Worm (Caenorhabditis elegans): ENCODE measurements around the gene npr-15.

The npr-15 gene

DNA sequence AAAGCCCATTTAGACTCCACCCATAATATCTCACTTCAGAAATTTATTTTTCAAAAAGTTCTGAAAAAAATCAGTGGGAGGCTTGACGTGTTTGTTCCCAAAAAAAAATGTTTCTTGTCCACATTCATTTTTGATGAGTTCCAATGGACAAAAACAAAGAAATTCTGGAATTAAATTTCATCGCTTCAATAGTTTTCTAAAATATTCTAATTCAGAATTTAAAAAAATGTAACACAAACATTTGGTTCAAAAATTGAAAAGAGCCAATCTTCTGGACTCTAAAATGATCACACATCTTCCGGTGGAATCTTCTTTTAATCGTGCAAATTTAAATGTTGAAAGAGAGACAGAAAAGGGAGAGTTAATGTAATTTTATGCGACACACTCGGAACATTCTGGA lies 2.0 kb downstream of the npr-15 start (continued):
- TF ChIP-seq him-1 (tag; optimal IDR thresholded peaks at IDR 0.05) (no peak), nfya-2 (GFP tag; IDR thresholded peaks at IDR 0.05) (no peak), ztf-25 (GFP tag; IDR thresholded peaks at IDR 0.05) (no peak)

- TF ChIP-seq ceh-100 (GFP tag; IDR thresholded peaks at IDR 0.05) (no peak), nfyb-1 (GFP tag; IDR thresholded peaks at IDR 0.05) (peak; percentile 84)
These were observed 11.5 kb downstream of the npr-15 start for ce11 chrIII:3682869-3683403.

- TF ChIP-seq lin-40 (tag; optimal IDR thresholded peaks at IDR 0.05) (peak; percentile 2), ztf-22 (GFP tag; optimal IDR thresholded peaks at IDR 0.05) (no peak), ztf-28 (GFP tag; IDR thresholded peaks at IDR 0.05) (no peak), nhr-27 (tag; optimal IDR thresholded peaks at IDR 0.05) (no peak), F55B11.4 (tag; optimal IDR thresholded peaks at IDR 0.05; ENCODE audit: borderline replicate concordance, insufficient read depth) (no peak), gei-17 (GFP tag; optimal IDR thresholded peaks at IDR 0.05) (no peak), akir-1 (GFP tag; optimal IDR thresholded peaks at IDR 0.05) (no peak), hmg-1.2 (GFP tag; IDR thresholded peaks at IDR 0.05) (peak; percentile 81), rec-8 (tag; optimal IDR thresholded peaks at IDR 0.05) (no peak)
These were observed 13.0 kb downstream of the npr-15 start for ce11 chrIII:3681351-3681938.

ce11 chrIII:3679083-3679482 lies 15.4 kb downstream of the npr-15 start:
- no peak for TF ChIP-seq lin-35 (GFP tag; optimal IDR thresholded peaks at IDR 0.05)
- TF ChIP-seq F49E8.2 (tag; optimal IDR thresholded peaks at IDR 0.05; ENCODE audit: insufficient read depth): no peak
- TF ChIP-seq pbrm-1 (GFP tag; IDR thresholded peaks at IDR 0.05): no peak
- TF ChIP-seq ceh-100 (GFP tag; IDR thresholded peaks at IDR 0.05): no peak
- no peak for TF ChIP-seq F10E7.11 (tag; optimal IDR thresholded peaks at IDR 0.05)
- TF ChIP-seq ceh-27 (GFP tag; optimal IDR thresholded peaks at IDR 0.05): no peak
- no peak for TF ChIP-seq Y53F4B.3 (GFP tag; IDR thresholded peaks at IDR 0.05)
- no peak for TF ChIP-seq dpl-1 (GFP tag; optimal IDR thresholded peaks at IDR 0.05)

DNA sequence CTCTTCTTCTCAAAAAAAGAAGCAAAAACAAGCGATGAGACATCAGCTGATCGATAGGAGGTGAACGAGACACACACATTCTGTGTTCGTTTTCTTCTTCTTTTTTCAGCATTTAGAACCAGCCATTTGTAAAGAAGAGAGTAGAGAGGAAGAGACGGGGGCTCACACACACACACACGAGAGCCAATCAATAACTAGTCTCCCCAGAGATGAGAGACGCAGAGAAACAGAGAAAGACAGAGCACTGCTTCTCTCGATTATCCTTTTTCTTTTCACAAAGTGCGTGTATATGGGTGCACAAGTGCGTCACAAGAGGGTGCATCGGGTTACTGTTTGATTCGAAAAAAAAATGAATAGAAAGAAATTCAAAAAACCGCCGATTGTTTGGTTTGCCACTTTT lies 17.1 kb downstream of the npr-15 start:
- TF ChIP-seq zfh-2 (GFP tag; conservative IDR thresholded peaks at IDR 0.05) (peak; percentile 49; the same call in 1 of the 2 replicates), C06A6.2 (GFP tag; conservative IDR thresholded peaks at IDR 0.05) (0 out of 2 replicates have a peak, but pooled peaks have one; percentile 33), ztf-18 (tag; optimal IDR thresholded peaks at IDR 0.05) (no peak), K12H6.12 (tag; optimal IDR thresholded peaks at IDR 0.05) (peak; percentile 82), madf-3 (GFP tag; IDR thresholded peaks at IDR 0.05) (0 out of 2 replicates have a peak, but pooled peaks have one; percentile 60), lin-35 (GFP tag; optimal IDR thresholded peaks at IDR 0.05) (peak in 1 of 3 experiments; percentile 59), ama-1 (optimal IDR thresholded peaks at IDR 0.05) (no peak), ama-1 (GFP tag; optimal IDR thresholded peaks at IDR 0.05) (no peak), ztf-22 (GFP tag; optimal IDR thresholded peaks at IDR 0.05) (no peak), K11D2.4 (GFP tag; IDR thresholded peaks at IDR 0.05) (0 out of 2 replicates have a peak, but pooled peaks have one; percentile 23), mcd-1 (GFP tag; IDR thresholded peaks at IDR 0.05) (peak; percentile 44), ceh-27 (GFP tag; optimal IDR thresholded peaks at IDR 0.05) (peak; percentile 66), nfyb-1 (GFP tag; IDR thresholded peaks at IDR 0.05) (peak; percentile 66; the same call in 1 of the 2 replicates), hsf-1 (GFP tag; IDR thresholded peaks at IDR 0.05) (no peak), attf-5 (GFP tag; optimal IDR thresholded peaks at IDR 0.05) (peak; percentile 25), ekl-4 (GFP tag; IDR thresholded peaks at IDR 0.05) (no peak), ccch-3 (GFP tag; optimal IDR thresholded peaks at IDR 0.05) (no peak), hmg-1.2 (GFP tag; IDR thresholded peaks at IDR 0.05) (peak; percentile 79), lin-40 (tag; optimal IDR thresholded peaks at IDR 0.05) (peak; percentile 70), athp-1 (tag; optimal IDR thresholded peaks at IDR 0.05) (no peak), cebp-1 (GFP tag; IDR thresholded peaks at IDR 0.05) (no peak), cebp-1 (tag; optimal IDR thresholded peaks at IDR 0.05) (peak; percentile 46)

Data from whole organism, young adult.